Worm (Caenorhabditis elegans) whole organism, L4 larva: ENCODE results near the gene gyg-1.

ENCODE experiments used
- D1046.2 ChIP-seq: fragments of 200-800 bp; sonication (Bioruptor generic); IDR thresholded peaks from 2 replicates; pipeline ENCODE4 v1.3.6; 2022; ENCODE audit warnings: missing genetic modification characterization, missing compliant biosample characterization
- F37D6.2 ChIP-seq: sonication (generic microtip); optimal IDR thresholded peaks from 2 replicates; lab custom pipeline; 2016; ENCODE audit warnings: mild to moderate bottlenecking, missing genetic modification characterization, missing compliant biosample characterization
- F49E8.2 ChIP-seq: sonication (generic microtip); optimal IDR thresholded peaks from 2 replicates; lab custom pipeline; 2016; ENCODE audit warnings: missing compliant biosample characterization, mild to moderate bottlenecking, missing genetic modification characterization, borderline replicate concordance
- R02D3.7 ChIP-seq: fragments of 150-350 bp; sonication (generic microtip); optimal IDR thresholded peaks from 3 replicates; lab custom pipeline; 2014; ENCODE audit warnings: missing biosample characterization, missing genetic modification characterization
- T20F7.1 ChIP-seq: fragments of 200-800 bp; sonication (Bioruptor generic); optimal IDR thresholded peaks from 2 replicates; lab custom pipeline; 2018; ENCODE audit warnings: mild to moderate bottlenecking, missing genetic modification characterization, missing compliant biosample characterization
- T26A8.4 ChIP-seq: fragments of 200-800 bp; sonication (Bioruptor generic); IDR thresholded peaks from 2 replicates; pipeline ENCODE4 v1.3.6; 2022; ENCODE audit warnings: missing genetic modification characterization, missing compliant biosample characterization
- Y105C5A.15 ChIP-seq: fragments of 200-800 bp; sonication (Bioruptor generic); IDR thresholded peaks from 2 replicates; pipeline ENCODE4 v1.3.6; 2022; ENCODE audit warnings: missing genetic modification characterization, missing compliant biosample characterization
- aha-1 ChIP-seq: fragments of 150-350 bp; peaks from one replicate; lab custom pipeline; 2014; ENCODE audit warnings: missing biosample characterization, missing genetic modification characterization
- ama-1 ChIP-seq: fragments of 150-350 bp; optimal IDR thresholded peaks from 2 replicates; lab custom pipeline; 2014; ENCODE audit warnings: inconsistent platforms, mixed read lengths
- ceh-20 ChIP-seq: fragments of 200-800 bp; sonication (Bioruptor generic); IDR thresholded peaks from 2 replicates; pipeline ENCODE4 v1.3.6; 2022; ENCODE audit warnings: missing genetic modification reagents, missing genetic modification characterization, missing compliant biosample characterization
- ceh-62 ChIP-seq: sonication (generic microtip); optimal IDR thresholded peaks from 2 replicates; lab custom pipeline; 2017; ENCODE audit warnings: missing biosample characterization, missing genetic modification characterization
- ces-1 ChIP-seq: fragments of 150-350 bp; sonication (generic microtip); optimal IDR thresholded peaks from 4 replicates; lab custom pipeline; 2014; ENCODE audit warnings: missing biosample characterization, missing genetic modification reagents, missing genetic modification characterization
- daf-12 ChIP-seq: fragments of 150-350 bp; optimal IDR thresholded peaks from 2 replicates; lab custom pipeline; 2014; ENCODE audit warnings: missing biosample characterization, missing genetic modification reagents, missing genetic modification characterization
- daf-16 ChIP-seq, 3 experiments: sonication (generic microtip); optimal IDR thresholded peaks; 2 replicates each; lab custom pipeline; 2016 to 2017; ENCODE audit warnings: missing genetic modification characterization in 3 of 3, missing genetic modification reagents in 3 of 3, mild to moderate bottlenecking in 2 of 3, missing compliant biosample characterization in 2 of 3, missing biosample characterization in 1 of 3, moderate library complexity in 1 of 3
- daf-8 ChIP-seq: fragments of 200-800 bp; sonication (Bioruptor generic); IDR thresholded peaks from 2 replicates; pipeline ENCODE4 v1.3.6; 2022; ENCODE audit warnings: missing genetic modification characterization, missing compliant biosample characterization
- dmd-9 ChIP-seq: fragments of 200-800 bp; sonication (Bioruptor generic); IDR thresholded peaks from 2 replicates; pipeline ENCODE4 v1.3.6; 2022; ENCODE audit warnings: missing genetic modification reagents, missing genetic modification characterization, missing compliant biosample characterization
- egl-27 ChIP-seq: sonication (generic microtip); optimal IDR thresholded peaks from 3 replicates; lab custom pipeline; 2017; ENCODE audit warnings: missing biosample characterization, missing genetic modification reagents, missing genetic modification characterization
- egl-43 ChIP-seq: fragments of 200-800 bp; sonication (Bioruptor generic); IDR thresholded peaks from 2 replicates; pipeline ENCODE4 v1.3.6; 2022; ENCODE audit warnings: missing genetic modification reagents, missing genetic modification characterization, missing compliant biosample characterization
- hif-1 ChIP-seq, 2 experiments: sonication (generic microtip); optimal IDR thresholded peaks; 2 replicates each; lab custom pipeline; 2016 to 2017; ENCODE audit warnings: missing compliant biosample characterization in 2 of 2, missing genetic modification characterization in 2 of 2, missing genetic modification reagents in 2 of 2, missing genotype in 2 of 2, mild to moderate bottlenecking in 1 of 2
- hlh-11 ChIP-seq: fragments of 200-800 bp; sonication (Bioruptor generic); optimal IDR thresholded peaks from 2 replicates; lab custom pipeline; 2018; ENCODE audit warnings: mild to moderate bottlenecking, missing genetic modification characterization, missing compliant biosample characterization
- hlh-30 ChIP-seq: sonication (generic microtip); optimal IDR thresholded peaks from 2 replicates; lab custom pipeline; 2017; ENCODE audit warnings: antibody characterized with exemption, mild to moderate bottlenecking, missing genetic modification characterization, missing compliant biosample characterization; ENCODE audit not compliant: insufficient read depth
- hmg-1.1 ChIP-seq: fragments of 200-800 bp; sonication (Bioruptor generic); IDR thresholded peaks from 2 replicates; pipeline ENCODE4 v1.3.6; 2022; ENCODE audit warnings: missing genetic modification reagents, missing genetic modification characterization, missing compliant biosample characterization
- lim-7 ChIP-seq: fragments of 200-800 bp; sonication (Bioruptor generic); IDR thresholded peaks from 2 replicates; pipeline ENCODE4 v1.3.6; 2022; ENCODE audit warnings: missing genetic modification characterization, missing compliant biosample characterization
- lir-3 ChIP-seq: sonication (generic microtip); optimal IDR thresholded peaks from 2 replicates; lab custom pipeline; 2016; ENCODE audit warnings: mild to moderate bottlenecking, missing genetic modification characterization, missing compliant biosample characterization
- lsy-2 ChIP-seq, 2 experiments: fragments of 150-350 bp in 1 of 2; sonication (generic microtip) in 1 of 2; optimal IDR thresholded peaks; 2 replicates each; lab custom pipeline; 2014 to 2017; ENCODE audit warnings: missing biosample characterization in 2 of 2, missing genetic modification characterization in 2 of 2
- madf-9 ChIP-seq: fragments of 200-800 bp; sonication (Bioruptor generic); conservative IDR thresholded peaks from 2 replicates; pipeline ENCODE4 v1.3.6; 2022; ENCODE audit warnings: missing genetic modification reagents, missing genetic modification characterization, missing compliant biosample characterization
- mdt-29 ChIP-seq: fragments of 200-800 bp; sonication (Bioruptor generic); IDR thresholded peaks from 2 replicates; pipeline ENCODE4 v1.3.6; 2022; ENCODE audit warnings: missing genetic modification reagents, missing genetic modification characterization, missing compliant biosample characterization
- mep-1 ChIP-seq: fragments of 150-350 bp; sonication (generic microtip); optimal IDR thresholded peaks from 3 replicates; lab custom pipeline; 2014; ENCODE audit warnings: missing biosample characterization, missing genetic modification characterization
- mxl-3 ChIP-seq: fragments of 200-800 bp; sonication (Bioruptor generic); optimal IDR thresholded peaks from 2 replicates; lab custom pipeline; 2018; ENCODE audit warnings: mild to moderate bottlenecking, missing genetic modification characterization, missing compliant biosample characterization
- nhr-11 ChIP-seq: fragments of 150-350 bp; optimal IDR thresholded peaks from 2 replicates; lab custom pipeline; 2014; ENCODE audit warnings: missing biosample characterization, missing genetic modification characterization
- nhr-111 ChIP-seq: fragments of 200-800 bp; sonication (Bioruptor generic); optimal IDR thresholded peaks from 2 replicates; lab custom pipeline; 2018; ENCODE audit warnings: mild to moderate bottlenecking, missing genetic modification characterization, missing compliant biosample characterization
- nhr-42 ChIP-seq: fragments of 200-800 bp; sonication (Bioruptor generic); IDR thresholded peaks from 2 replicates; pipeline ENCODE4 v1.3.6; 2022; ENCODE audit warnings: missing genetic modification characterization, missing compliant biosample characterization
- nhr-6 ChIP-seq: fragments of 150-350 bp; optimal IDR thresholded peaks from 2 replicates; lab custom pipeline; 2014; ENCODE audit warnings: missing biosample characterization, missing genetic modification characterization
- nhr-76 ChIP-seq: fragments of 150-350 bp; optimal IDR thresholded peaks from 2 replicates; lab custom pipeline; 2014; ENCODE audit warnings: missing biosample characterization, missing genetic modification characterization
- rbr-2 ChIP-seq: sonication (generic microtip); optimal IDR thresholded peaks from 2 replicates; lab custom pipeline; 2016; ENCODE audit warnings: missing genotype, missing genetic modification characterization, missing compliant biosample characterization
- saeg-2 ChIP-seq: fragments of 200-800 bp; sonication (Bioruptor generic); IDR thresholded peaks from 2 replicates; pipeline ENCODE4 v1.3.6; 2022; ENCODE audit warnings: missing genetic modification reagents, missing genetic modification characterization, missing compliant biosample characterization
- sdz-12 ChIP-seq: fragments of 200-800 bp; sonication (Bioruptor generic); optimal IDR thresholded peaks from 2 replicates; lab custom pipeline; 2018; ENCODE audit warnings: mild to moderate bottlenecking, missing genetic modification characterization, missing compliant biosample characterization
- snpc-1.2 ChIP-seq: fragments of 200-800 bp; sonication (Bioruptor generic); IDR thresholded peaks from 2 replicates; pipeline ENCODE4 v1.3.6; 2022; ENCODE audit warnings: missing genetic modification reagents, missing genetic modification characterization, missing compliant biosample characterization
- spr-1 ChIP-seq: sonication (generic microtip); optimal IDR thresholded peaks from 2 replicates; lab custom pipeline; 2016; ENCODE audit warnings: mild to moderate bottlenecking, missing genetic modification characterization, missing compliant biosample characterization
- unc-62 ChIP-seq, 3 experiments: fragments of 150-350 bp in 1 of 3; sonication (generic microtip); optimal IDR thresholded peaks in 2 of 3; peaks in 1 of 3; 1 replicate in 1 of 3; 2 replicates in 2 of 3; lab custom pipeline; 2014 to 2017; ENCODE audit warnings: missing biosample characterization in 3 of 3, missing genetic modification characterization in 3 of 3, missing genetic modification reagents in 3 of 3, missing genotype in 1 of 3
- zag-1 ChIP-seq: fragments of 150-350 bp; optimal IDR thresholded peaks from 2 replicates; lab custom pipeline; 2014; ENCODE audit warnings: missing biosample characterization, missing genetic modification characterization
- zfp-3 ChIP-seq: fragments of 200-800 bp; sonication (Bioruptor generic); conservative IDR thresholded peaks from 2 replicates; pipeline ENCODE4 v1.3.6; 2022; ENCODE audit warnings: missing genetic modification reagents, missing genetic modification characterization, missing compliant biosample characterization

gyg-1 gene

DNA sequence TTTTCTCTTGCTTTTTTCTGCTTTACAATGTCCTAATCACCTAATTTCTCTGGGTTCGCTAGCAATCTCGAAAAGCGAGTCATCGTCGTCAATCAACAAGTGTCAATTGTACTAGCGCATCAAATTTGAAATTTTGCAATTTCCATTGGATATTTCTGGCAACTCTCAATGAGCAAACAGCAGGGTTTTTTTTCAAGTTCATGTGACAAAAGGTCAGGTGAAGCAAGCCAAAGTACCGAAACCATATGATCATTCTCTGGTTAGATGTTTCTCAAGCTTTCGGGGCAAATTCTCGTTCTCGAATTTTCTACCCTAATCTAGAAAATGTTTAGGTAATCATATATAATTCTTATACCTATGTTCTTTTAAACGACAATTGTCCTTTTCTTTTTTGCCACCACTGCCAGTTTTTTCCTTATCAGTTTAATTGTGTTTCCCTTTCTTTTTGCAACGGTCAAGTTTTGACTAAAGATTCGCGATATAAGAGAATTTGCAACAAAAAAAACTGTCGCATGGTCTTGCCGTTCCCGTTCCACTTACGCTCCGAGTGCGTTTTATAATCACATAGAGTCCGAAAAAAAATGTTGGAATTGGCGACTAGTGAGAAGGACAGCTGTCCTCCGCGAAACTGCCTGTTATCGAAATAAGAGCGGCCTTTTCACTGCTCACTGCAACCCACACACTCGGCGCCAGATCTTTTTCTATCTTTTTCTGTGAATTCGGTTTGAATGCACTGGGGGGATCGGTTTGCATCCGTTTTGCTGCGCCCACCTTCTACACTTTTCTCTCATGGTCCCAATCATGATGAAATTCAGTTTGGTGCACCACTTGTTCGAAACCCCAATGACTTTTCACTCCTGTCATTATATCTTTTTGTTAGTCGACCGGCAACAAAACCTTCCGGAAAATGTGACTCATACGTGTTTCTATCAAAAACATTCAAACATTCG lies 858 bp upstream of the gyg-1 start:
- TF ChIP-seq madf-9 (GFP tag; lab: Robert Waterston, UW): no peak
- no peak for TF ChIP-seq R02D3.7 (tag; lab: Kevin White, UChicago)
- peak; percentile 10 for TF ChIP-seq aha-1 (tag; lab: Kevin White, UChicago)
- peak; percentile 52 for TF ChIP-seq mdt-29 (GFP tag; lab: Robert Waterston, UW)
- TF ChIP-seq hlh-30 (tag; lab: Kevin White, UChicago): peak; percentile 66
- peak; percentile 25 for TF ChIP-seq hlh-11
- peak in 1 of 2 experiments; percentile 79 for TF ChIP-seq unc-62 (GFP tag; optimal IDR thresholded peaks at IDR 0.05 in 1 of 2; lab: Kevin White, UChicago)
- no peak for TF ChIP-seq unc-62 (tag; optimal IDR thresholded peaks at IDR 0.05; lab: Kevin White, UChicago)
- TF ChIP-seq mxl-3: peak; percentile 12
- no peak for TF ChIP-seq D1046.2 (GFP tag; lab: Robert Waterston, UW)
- TF ChIP-seq daf-16 (GFP tag; optimal IDR thresholded peaks at IDR 0.05; lab: Kevin White, UChicago): peak in 1 of 2 experiments; percentile 47
- no peak for TF ChIP-seq daf-16 (tag; optimal IDR thresholded peaks at IDR 0.05; lab: Kevin White, UChicago)
- TF ChIP-seq nhr-11 (tag; lab: Kevin White, UChicago): peak; percentile 62

DNA sequence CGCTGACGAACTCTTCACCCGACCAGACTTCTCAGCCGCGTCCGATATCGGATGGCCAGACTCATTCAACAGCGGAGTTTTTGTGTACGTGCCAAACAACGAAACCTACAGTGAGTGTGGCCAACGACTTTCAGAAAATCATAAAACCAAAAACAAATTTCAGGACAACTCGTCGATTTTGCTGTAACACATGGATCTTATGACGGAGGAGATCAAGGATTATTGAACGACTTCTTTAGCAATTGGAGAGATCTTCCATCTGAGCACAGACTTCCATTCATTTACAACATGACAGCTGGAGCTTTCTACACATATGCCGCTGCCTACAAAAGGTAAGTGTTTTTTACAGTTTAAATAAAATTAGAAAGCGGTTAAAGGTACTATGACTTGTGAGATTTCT lies 632 bp downstream of the gyg-1 start:
- TF ChIP-seq T20F7.1 (GFP tag; lab: Kevin White, UChicago) (no peak), daf-8 (no peak), aha-1 (tag; lab: Kevin White, UChicago) (peak; percentile 92), sdz-12 (GFP tag; lab: Kevin White, UChicago) (no peak), ceh-62 (tag; lab: Kevin White, UChicago) (no peak)

DNA sequence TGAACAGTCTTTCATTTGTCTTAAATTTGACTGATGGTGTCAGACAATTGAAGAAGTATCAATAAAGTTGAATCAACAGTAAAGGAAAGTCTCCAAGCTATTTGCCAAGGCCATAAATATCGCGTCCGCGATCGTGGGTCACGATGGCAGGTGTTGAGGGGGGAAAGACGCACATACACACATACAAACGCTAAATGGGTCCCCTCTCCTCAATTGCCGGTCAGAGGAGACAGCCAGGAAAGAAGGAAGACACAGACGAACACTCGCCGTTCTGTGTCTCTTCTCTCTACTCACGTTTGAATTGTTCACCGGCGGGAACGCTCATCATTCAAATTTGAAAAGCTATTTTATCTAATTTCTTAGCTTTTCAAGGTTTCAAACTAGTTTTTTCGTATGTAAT lies 3.4 kb downstream of the gyg-1 start:
- TF ChIP-seq saeg-2 (GFP tag; lab: Robert Waterston, UW): no peak
- no peak for TF ChIP-seq nhr-42
- no peak for TF ChIP-seq ces-1 (GFP tag; lab: Kevin White, UChicago)
- TF ChIP-seq T26A8.4 (GFP tag; lab: Robert Waterston, UW): no peak
- no peak for TF ChIP-seq lir-3 (tag; lab: Kevin White, UChicago)
- no peak for TF ChIP-seq daf-8
- peak; percentile 14 for TF ChIP-seq nhr-6 (tag; lab: Kevin White, UChicago)
- TF ChIP-seq egl-27 (tag; lab: Kevin White, UChicago): no peak
- peak; percentile 39; the same call in 1 of the 2 replicates for TF ChIP-seq madf-9 (GFP tag; lab: Robert Waterston, UW)
- peak in 1 of 2 experiments; percentile 90 for TF ChIP-seq unc-62 (GFP tag; optimal IDR thresholded peaks at IDR 0.05 in 1 of 2; lab: Kevin White, UChicago)
- no peak for TF ChIP-seq unc-62 (tag; optimal IDR thresholded peaks at IDR 0.05; lab: Kevin White, UChicago)
- peak in 1 of 2 experiments; percentile 25 for TF ChIP-seq hif-1 (tag; optimal IDR thresholded peaks at IDR 0.05; lab: Kevin White, UChicago)
- TF ChIP-seq zag-1: no peak
- no peak for TF ChIP-seq daf-12 (tag; lab: Kevin White, UChicago)
- no peak for TF ChIP-seq daf-16 (GFP tag; optimal IDR thresholded peaks at IDR 0.05; lab: Kevin White, UChicago)
- no peak for TF ChIP-seq daf-16 (tag; optimal IDR thresholded peaks at IDR 0.05; lab: Kevin White, UChicago)
- TF ChIP-seq mep-1 (tag; lab: Kevin White, UChicago): peak; percentile 78
- TF ChIP-seq zfp-3 (GFP tag; lab: Robert Waterston, UW): no peak
- peak; percentile 19 for TF ChIP-seq rbr-2
- no peak for TF ChIP-seq snpc-1.2
- no peak for TF ChIP-seq nhr-111 (GFP tag; lab: Kevin White, UChicago)
- TF ChIP-seq lim-7 (GFP tag; lab: Robert Waterston, UW): no peak
- no peak for TF ChIP-seq R02D3.7 (tag; lab: Kevin White, UChicago)
- no peak for TF ChIP-seq Y105C5A.15
- TF ChIP-seq lsy-2 (tag; optimal IDR thresholded peaks at IDR 0.05; lab: Kevin White, UChicago): peak in 1 of 2 experiments; percentile 48
- 0 out of 2 replicates have a peak, but pooled peaks have one; percentile 54 for TF ChIP-seq egl-43
- TF ChIP-seq F49E8.2 (tag; lab: Kevin White, UChicago): no peak
- peak; percentile 45; the same call in 1 of the 2 replicates for TF ChIP-seq hmg-1.1
- no peak for TF ChIP-seq nhr-76 (tag; lab: Kevin White, UChicago)
- TF ChIP-seq dmd-9 (GFP tag; lab: Robert Waterston, UW): no peak
- TF ChIP-seq F37D6.2 (tag; lab: Kevin White, UChicago): no peak
- peak; percentile 55 for TF ChIP-seq ama-1 (lab: Kevin White, UChicago)
- no peak for TF ChIP-seq mxl-3
- TF ChIP-seq hlh-30 (tag; lab: Kevin White, UChicago): peak; percentile 56
- TF ChIP-seq spr-1 (tag; lab: Kevin White, UChicago): no peak
- TF ChIP-seq ceh-20 (GFP tag; lab: Robert Waterston, UW): 0 out of 2 replicates have a peak, but pooled peaks have one; percentile 23
- TF ChIP-seq aha-1 (tag; lab: Kevin White, UChicago): peak; percentile 94
